Worm (Caenorhabditis elegans): ENCODE measurements around the gene sth-1.

The sth-1 gene

ce11 chrV:8034811-8035210, 17.1 kb upstream of the sth-1 start, which contains the start of gene algn-12:
TSS of gene algn-12 (plus strand) at chrV:8035111.
- no peak for TF ChIP-seq rcor-1 (GFP tag; IDR thresholded peaks at IDR 0.05)
- no peak for TF ChIP-seq cebp-2 (GFP tag; IDR thresholded peaks at IDR 0.05)
- TF ChIP-seq F55B11.4 (tag; optimal IDR thresholded peaks at IDR 0.05; ENCODE audit: borderline replicate concordance, insufficient read depth), result no peak
- no peak for TF ChIP-seq snpc-4 (GFP tag; optimal IDR thresholded peaks at IDR 0.05)
- no peak for TF ChIP-seq snpc-4 (tag; optimal IDR thresholded peaks at IDR 0.05)
- TF ChIP-seq madf-8 (GFP tag; conservative IDR thresholded peaks at IDR 0.05), result no peak
- TF ChIP-seq F10E7.11 (tag; optimal IDR thresholded peaks at IDR 0.05), result no peak
- TF ChIP-seq F23B12.7 (tag; optimal IDR thresholded peaks at IDR 0.05; ENCODE audit: insufficient read depth), result no peak
- TF ChIP-seq tbp1 (GFP tag; optimal IDR thresholded peaks at IDR 0.05), result no peak

- TF ChIP-seq ceh-27 (GFP tag; optimal IDR thresholded peaks at IDR 0.05) (no peak), aptf-2 (GFP tag; conservative IDR thresholded peaks at IDR 0.05) (no peak), unc-62 (GFP tag; optimal IDR thresholded peaks at IDR 0.05) (no peak), mes-4 (tag; optimal IDR thresholded peaks at IDR 0.05) (no peak), hrde-1 (tag; optimal IDR thresholded peaks at IDR 0.05; ENCODE audit: borderline replicate concordance) (no peak), mel-28 (tag; optimal IDR thresholded peaks at IDR 0.05; ENCODE audit: borderline replicate concordance) (no peak), madf-8 (GFP tag; conservative IDR thresholded peaks at IDR 0.05) (no peak), ztf-22 (GFP tag; optimal IDR thresholded peaks at IDR 0.05) (no peak)
Observed at ce11 chrV:8035947-8036346, 16.0 kb upstream of the sth-1 start, which contains the start of gene ZC513.14. TSS of gene ZC513.14 (minus strand) at chrV:8036047.

DNA sequence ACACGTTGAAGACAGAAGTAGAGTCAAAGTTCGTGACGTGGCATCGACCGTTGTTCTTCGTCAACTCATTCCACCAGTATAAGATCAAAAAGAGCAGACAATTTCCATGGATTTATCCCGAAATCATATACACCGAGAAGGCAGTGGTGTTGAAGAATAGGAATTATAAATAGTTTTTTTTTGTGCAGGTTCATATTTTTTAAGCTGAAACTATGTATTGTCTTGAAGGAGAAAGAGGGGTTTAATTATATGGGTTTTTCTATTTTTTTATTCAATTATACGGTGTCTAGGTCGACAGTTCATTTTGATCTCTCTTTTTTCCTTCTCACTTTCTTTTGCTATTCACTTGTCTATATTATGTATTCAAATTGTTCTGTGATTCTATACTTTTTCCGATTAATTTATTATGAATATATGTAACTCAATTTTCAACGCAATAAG, 12.8 kb upstream of the sth-1 start:
- TF ChIP-seq ztf-6 (GFP tag; IDR thresholded peaks at IDR 0.05), result no peak
- 0 out of 2 replicates have a peak, but pooled peaks have one; percentile 5 for TF ChIP-seq Y95B8A.8 (GFP tag; IDR thresholded peaks at IDR 0.05)
- no peak for TF ChIP-seq lin-54 (GFP tag; optimal IDR thresholded peaks at IDR 0.05)
- TF ChIP-seq Y53G8AR.9 (GFP tag; conservative IDR thresholded peaks at IDR 0.05), result 0 out of 2 replicates have a peak, but pooled peaks have one; percentile 33
- TF ChIP-seq lin-35 (GFP tag; optimal IDR thresholded peaks at IDR 0.05), result no peak
- no peak for TF ChIP-seq nhr-179 (tag; optimal IDR thresholded peaks at IDR 0.05)
- no peak for TF ChIP-seq lsl-1 (GFP tag; optimal IDR thresholded peaks at IDR 0.05)
- no peak for TF ChIP-seq ceh-100 (GFP tag; IDR thresholded peaks at IDR 0.05)
- TF ChIP-seq nfyb-1 (GFP tag; IDR thresholded peaks at IDR 0.05), result 0 out of 2 replicates have a peak, but pooled peaks have one; percentile 48
- no peak for TF ChIP-seq F33H1.4 (GFP tag; IDR thresholded peaks at IDR 0.05)
- TF ChIP-seq cebp-2 (GFP tag; IDR thresholded peaks at IDR 0.05), result no peak
- TF ChIP-seq dpl-1 (GFP tag; optimal IDR thresholded peaks at IDR 0.05), result no peak
- no peak for TF ChIP-seq unc-62 (GFP tag; optimal IDR thresholded peaks at IDR 0.05)
- TF ChIP-seq hmg-1.2 (GFP tag; IDR thresholded peaks at IDR 0.05), result 0 out of 2 replicates have a peak, but pooled peaks have one; percentile 15
- no peak for TF ChIP-seq hlh-12 (tag; optimal IDR thresholded peaks at IDR 0.05)
- TF ChIP-seq atf-7 (tag; optimal IDR thresholded peaks at IDR 0.05), result peak; percentile 3
- peak; percentile 1 for TF ChIP-seq lin-40 (tag; optimal IDR thresholded peaks at IDR 0.05)
- peak; percentile 14 for TF ChIP-seq ama-1 (optimal IDR thresholded peaks at IDR 0.05)
- TF ChIP-seq ama-1 (GFP tag; optimal IDR thresholded peaks at IDR 0.05), result no peak
- no peak for TF ChIP-seq sptf-2 (GFP tag; optimal IDR thresholded peaks at IDR 0.05)
- no peak for TF ChIP-seq hlh-26 (GFP tag; conservative IDR thresholded peaks at IDR 0.05)
- TF ChIP-seq him-1 (tag; optimal IDR thresholded peaks at IDR 0.05), result no peak
- TF ChIP-seq lag-1 (GFP tag; IDR thresholded peaks at IDR 0.05), result no peak
- TF ChIP-seq zfh-2 (GFP tag; conservative IDR thresholded peaks at IDR 0.05), result no peak
- TF ChIP-seq ztf-3 (GFP tag; optimal IDR thresholded peaks at IDR 0.05), result no peak
- peak; percentile 42 for TF ChIP-seq B0035.1 (tag; optimal IDR thresholded peaks at IDR 0.05)
- TF ChIP-seq dox-1 (GFP tag; IDR thresholded peaks at IDR 0.05), result 0 out of 2 replicates have a peak, but pooled peaks have one; percentile 5
- TF ChIP-seq lin-26 (GFP tag; IDR thresholded peaks at IDR 0.05), result no peak
- TF ChIP-seq hrde-1 (tag; optimal IDR thresholded peaks at IDR 0.05; ENCODE audit: borderline replicate concordance), result no peak
- TF ChIP-seq T26A5.8 (tag; optimal IDR thresholded peaks at IDR 0.05), result no peak
- peak; percentile 28 for TF ChIP-seq gei-17 (GFP tag; optimal IDR thresholded peaks at IDR 0.05)
- TF ChIP-seq K11D2.4 (GFP tag; IDR thresholded peaks at IDR 0.05), result peak; percentile 68; the same call in 1 of the 2 replicates

All from whole organism, young adult.